Worm (Caenorhabditis elegans): Measurements from ENCODE around the gene T07A9.15.
A peak's percentile ranks its signal among the peaks of the same experiment; 100 is the strongest.

- TF ChIP-seq nhr-28 (tag; optimal IDR thresholded peaks at IDR 0.05), result no peak
- TF ChIP-seq nhr-77 (tag; optimal IDR thresholded peaks at IDR 0.05), result no peak
- no peak for TF ChIP-seq aly-2 (tag; optimal IDR thresholded peaks at IDR 0.05)
- TF ChIP-seq fos-1 (tag; optimal IDR thresholded peaks at IDR 0.05), result peak; percentile 63
- peak; percentile 83 for TF ChIP-seq snpc-4 (tag; optimal IDR thresholded peaks at IDR 0.05)
These were observed 3.1 kb downstream of the T07A9.15 start, which contains the start of the genes ears-2 and uncp-18 for ce11 chrIV:390279-390678.
